Fruit fly (Drosophila melanogaster): Measurements from ENCODE around the gene RpS2.

Gene RpS2

dm6 chr2L:9907320-9908256 lies 10.2 kb upstream of the RpS2 start (continued):
- no peak for TF ChIP-seq CG31627 (GFP tag; optimal IDR thresholded peaks at IDR 0.05)
- TF ChIP-seq dac (GFP tag; optimal IDR thresholded peaks at IDR 0.05): no peak
- TF ChIP-seq CG11294 (GFP tag; IDR thresholded peaks at IDR 0.05): no peak
- TF ChIP-seq Sox14 (GFP tag; optimal IDR thresholded peaks at IDR 0.05): no peak
- 0 out of 3 replicates have a peak, but pooled peaks have one; percentile 24 for TF ChIP-seq eg (GFP tag; IDR thresholded peaks at IDR 0.05)
- TF ChIP-seq CG9139 (GFP tag; optimal IDR thresholded peaks at IDR 0.05): no peak
- no peak for TF ChIP-seq esn (GFP tag; optimal IDR thresholded peaks at IDR 0.05)
- no peak for TF ChIP-seq Ets96B (tag; optimal IDR thresholded peaks at IDR 0.05)
- TF ChIP-seq CG10669 (GFP tag; optimal IDR thresholded peaks at IDR 0.05): peak; percentile 2
- TF ChIP-seq Blimp-1 (GFP tag; optimal IDR thresholded peaks at IDR 0.05): no peak
- no peak for TF ChIP-seq OdsH (GFP tag; optimal IDR thresholded peaks at IDR 0.05)
- peak; percentile 5 for TF ChIP-seq CG3919 (GFP tag; optimal IDR thresholded peaks at IDR 0.05)
- TF ChIP-seq Eip78C (GFP tag): peak; percentile 76
- peak; percentile 29 for TF ChIP-seq CG6808 (GFP tag; optimal IDR thresholded peaks at IDR 0.05)
- TF ChIP-seq Eip93F (GFP tag; optimal IDR thresholded peaks at IDR 0.05): no peak
- no peak for TF ChIP-seq achi (GFP tag; optimal IDR thresholded peaks at IDR 0.05)
- no peak for TF ChIP-seq CG32006 (GFP tag; optimal IDR thresholded peaks at IDR 0.05)
- no peak for TF ChIP-seq fd85E (GFP tag; optimal IDR thresholded peaks at IDR 0.05)
- TF ChIP-seq dsx (GFP tag; optimal IDR thresholded peaks at IDR 0.05; ENCODE audit: poor library complexity, severe bottlenecking): peak; percentile 30
- TF ChIP-seq lz (GFP tag; optimal IDR thresholded peaks at IDR 0.05): no peak
- no peak for TF ChIP-seq Gug (GFP tag; IDR thresholded peaks at IDR 0.05)
- no peak for TF ChIP-seq CG10631 (GFP tag; optimal IDR thresholded peaks at IDR 0.05)
- no peak for TF ChIP-seq topi (GFP tag; optimal IDR thresholded peaks at IDR 0.05)
- TF ChIP-seq ss (GFP tag; optimal IDR thresholded peaks at IDR 0.05): peak; percentile 36 to 37
- TF ChIP-seq CG16779 (tag; optimal IDR thresholded peaks at IDR 0.05): no peak
- no peak for TF ChIP-seq CG15336 (GFP tag; IDR thresholded peaks at IDR 0.05)
- no peak for TF ChIP-seq pdm3 (GFP tag; optimal IDR thresholded peaks at IDR 0.05)
- no peak for TF ChIP-seq Eip75B (GFP tag; optimal IDR thresholded peaks at IDR 0.05)
- TF ChIP-seq CG3032 (tag; optimal IDR thresholded peaks at IDR 0.05): no peak
- no peak for TF ChIP-seq CG11902 (GFP tag; optimal IDR thresholded peaks at IDR 0.05)
- no peak for TF ChIP-seq CG8632 (GFP tag; optimal IDR thresholded peaks at IDR 0.05)
- peak; percentile 37 for TF ChIP-seq fkh (GFP tag; optimal IDR thresholded peaks at IDR 0.05)
- no peak for TF ChIP-seq Hr4 (GFP tag; optimal IDR thresholded peaks at IDR 0.05)
- TF ChIP-seq Hr39 (GFP tag; optimal IDR thresholded peaks at IDR 0.05): no peak
- TF ChIP-seq Smox (GFP tag; optimal IDR thresholded peaks at IDR 0.05): no peak
- TF ChIP-seq CG11762 (GFP tag; optimal IDR thresholded peaks at IDR 0.05; ENCODE audit: insufficient read depth): no peak
- no peak for TF ChIP-seq svp (GFP tag)
- no peak for TF ChIP-seq Lpt (GFP tag; optimal IDR thresholded peaks at IDR 0.05)

dm6 chr2L:9906641-9907040 lies 9.3 kb upstream of the RpS2 start:
- TF ChIP-seq Eip78C (GFP tag): peak; percentile 71
- TF ChIP-seq Sox15 (GFP tag; optimal IDR thresholded peaks at IDR 0.05): no peak
- TF ChIP-seq OdsH (GFP tag; optimal IDR thresholded peaks at IDR 0.05): no peak
- peak; percentile 39 for TF ChIP-seq Hr4 (GFP tag; optimal IDR thresholded peaks at IDR 0.05)
- peak; percentile 32 for TF ChIP-seq CG10669 (GFP tag; optimal IDR thresholded peaks at IDR 0.05)
- peak; percentile 7 for TF ChIP-seq CG7368 (GFP tag; optimal IDR thresholded peaks at IDR 0.05)
- peak; percentile 22 for TF ChIP-seq CG3919 (GFP tag; optimal IDR thresholded peaks at IDR 0.05)
- TF ChIP-seq CG8119 (GFP tag; IDR thresholded peaks at IDR 0.05): no peak
- TF ChIP-seq Sox14 (GFP tag; optimal IDR thresholded peaks at IDR 0.05): no peak
- TF ChIP-seq pdm3 (GFP tag; optimal IDR thresholded peaks at IDR 0.05): no peak
- TF ChIP-seq esn (GFP tag; optimal IDR thresholded peaks at IDR 0.05): no peak
- peak; percentile 6 for TF ChIP-seq dsx (GFP tag; optimal IDR thresholded peaks at IDR 0.05; ENCODE audit: poor library complexity, severe bottlenecking)
- TF ChIP-seq ss (GFP tag; optimal IDR thresholded peaks at IDR 0.05): no peak
- TF ChIP-seq CG15336 (GFP tag; IDR thresholded peaks at IDR 0.05): peak; percentile 50; the same call in 1 of the 2 replicates
- no peak for TF ChIP-seq CG9139 (GFP tag; optimal IDR thresholded peaks at IDR 0.05)
- no peak for TF ChIP-seq Hr39 (GFP tag; optimal IDR thresholded peaks at IDR 0.05)
- TF ChIP-seq salr (GFP tag; optimal IDR thresholded peaks at IDR 0.05): no peak
- TF ChIP-seq CG8319 (GFP tag; optimal IDR thresholded peaks at IDR 0.05): no peak
- peak; percentile 18 for TF ChIP-seq CG10631 (GFP tag; optimal IDR thresholded peaks at IDR 0.05)
- TF ChIP-seq eg (GFP tag; IDR thresholded peaks at IDR 0.05): peak; percentile 74
- TF ChIP-seq CG34406 (GFP tag; optimal IDR thresholded peaks at IDR 0.05): no peak
- TF ChIP-seq CG3032 (tag; optimal IDR thresholded peaks at IDR 0.05): peak; percentile 47
- peak; percentile 66 for TF ChIP-seq CG11294 (GFP tag; IDR thresholded peaks at IDR 0.05)
- TF ChIP-seq Eip93F (GFP tag; optimal IDR thresholded peaks at IDR 0.05): no peak
- TF ChIP-seq Ets96B (tag; optimal IDR thresholded peaks at IDR 0.05): peak; percentile 53
- no peak for TF ChIP-seq Smox (GFP tag; optimal IDR thresholded peaks at IDR 0.05)
- no peak for TF ChIP-seq fd59A (GFP tag; optimal IDR thresholded peaks at IDR 0.05)
- no peak for TF ChIP-seq spab (GFP tag; optimal IDR thresholded peaks at IDR 0.05)

All from whole organism, prepupa.